Fruit fly (Drosophila melanogaster): ENCODE data around the gene NdufA3.

Gene NdufA3

dm6 chrX:9159736-9160135 is at the start of gene NdufA3:
NdufA3 (minus strand) TSS chrX:9160052.
- TF ChIP-seq CG8478 (optimal IDR thresholded peaks at IDR 0.05), result no peak
- TF ChIP-seq EcR (GFP tag; optimal IDR thresholded peaks at IDR 0.05), result no peak
- TF ChIP-seq pan (optimal IDR thresholded peaks at IDR 0.05), result no peak
- no peak for TF ChIP-seq usp (GFP tag; optimal IDR thresholded peaks at IDR 0.05)
- TF ChIP-seq Dll (optimal IDR thresholded peaks at IDR 0.05), result no peak
- TF ChIP-seq psq (optimal IDR thresholded peaks at IDR 0.05), result no peak

- no peak for TF ChIP-seq usp (GFP tag; optimal IDR thresholded peaks at IDR 0.05)
- TF ChIP-seq EcR (GFP tag; optimal IDR thresholded peaks at IDR 0.05), result no peak
- no peak for TF ChIP-seq psq (optimal IDR thresholded peaks at IDR 0.05)
- TF ChIP-seq Dll (optimal IDR thresholded peaks at IDR 0.05), result no peak
- TF ChIP-seq pan (optimal IDR thresholded peaks at IDR 0.05), result no peak
- TF ChIP-seq CG8478 (optimal IDR thresholded peaks at IDR 0.05), result no peak
Measured at dm6 chrX:9201866-9202681, 42.2 kb upstream of the NdufA3 start.

dm6 chrX:9201080-9201479 is 41.2 kb upstream of the NdufA3 start:
- no peak for TF ChIP-seq psq (optimal IDR thresholded peaks at IDR 0.05)

- TF ChIP-seq usp (GFP tag; optimal IDR thresholded peaks at IDR 0.05), result no peak
- TF ChIP-seq EcR (GFP tag; optimal IDR thresholded peaks at IDR 0.05), result no peak
- no peak for TF ChIP-seq CG8478 (optimal IDR thresholded peaks at IDR 0.05)
Measured at dm6 chrX:9200234-9200633, 40.4 kb upstream of the NdufA3 start.

- TF ChIP-seq CG8478 (optimal IDR thresholded peaks at IDR 0.05) (no peak), usp (GFP tag; optimal IDR thresholded peaks at IDR 0.05) (no peak), pan (optimal IDR thresholded peaks at IDR 0.05) (no peak), EcR (GFP tag; optimal IDR thresholded peaks at IDR 0.05) (no peak), psq (optimal IDR thresholded peaks at IDR 0.05) (no peak), Dll (optimal IDR thresholded peaks at IDR 0.05) (no peak)
Measured at dm6 chrX:9196362-9196761, 36.5 kb upstream of the NdufA3 start, which contains the start of gene CG12118. CG12118 (minus strand) TSS chrX:9196414.

dm6 chrX:9195311-9195710 is 35.5 kb upstream of the NdufA3 start:
- TF ChIP-seq Dll (optimal IDR thresholded peaks at IDR 0.05) (no peak), EcR (GFP tag; optimal IDR thresholded peaks at IDR 0.05) (no peak), pan (optimal IDR thresholded peaks at IDR 0.05) (no peak), CG8478 (optimal IDR thresholded peaks at IDR 0.05) (no peak), psq (optimal IDR thresholded peaks at IDR 0.05) (no peak), usp (GFP tag; optimal IDR thresholded peaks at IDR 0.05) (no peak)

- no peak for TF ChIP-seq pan (optimal IDR thresholded peaks at IDR 0.05)
- TF ChIP-seq EcR (GFP tag; optimal IDR thresholded peaks at IDR 0.05), result no peak
- no peak for TF ChIP-seq usp (GFP tag; optimal IDR thresholded peaks at IDR 0.05)
- TF ChIP-seq Dll (optimal IDR thresholded peaks at IDR 0.05), result no peak
- no peak for TF ChIP-seq psq (optimal IDR thresholded peaks at IDR 0.05)
Measured at dm6 chrX:9193604-9194003, 33.8 kb upstream of the NdufA3 start, which contains the start of gene CG12106. CG12106 (plus strand) TSS chrX:9193898.

- TF ChIP-seq usp (GFP tag; optimal IDR thresholded peaks at IDR 0.05) (no peak), CG8478 (optimal IDR thresholded peaks at IDR 0.05) (no peak), Dll (optimal IDR thresholded peaks at IDR 0.05) (no peak), pan (optimal IDR thresholded peaks at IDR 0.05) (no peak), psq (optimal IDR thresholded peaks at IDR 0.05) (no peak), EcR (GFP tag; optimal IDR thresholded peaks at IDR 0.05) (no peak)
Measured at dm6 chrX:9192429-9192828, 32.6 kb upstream of the NdufA3 start, which contains the start of gene CG12056. CG12056 (plus strand) TSS chrX:9192669.

dm6 chrX:9191357-9191756 is 31.5 kb upstream of the NdufA3 start, which contains the start of gene CG12057:
CG12057 (plus strand) TSS chrX:9191657.
- TF ChIP-seq pan (optimal IDR thresholded peaks at IDR 0.05), result no peak
- TF ChIP-seq CG8478 (optimal IDR thresholded peaks at IDR 0.05), result no peak
- TF ChIP-seq EcR (GFP tag; optimal IDR thresholded peaks at IDR 0.05), result no peak
- TF ChIP-seq Dll (optimal IDR thresholded peaks at IDR 0.05), result no peak
- no peak for TF ChIP-seq psq (optimal IDR thresholded peaks at IDR 0.05)
- TF ChIP-seq usp (GFP tag; optimal IDR thresholded peaks at IDR 0.05), result no peak

dm6 chrX:9190555-9191184 is 30.8 kb upstream of the NdufA3 start, which contains the start of gene CG12115:
CG12115 (minus strand) TSS chrX:9190605.
- TF ChIP-seq EcR (GFP tag; optimal IDR thresholded peaks at IDR 0.05) (no peak), Dll (optimal IDR thresholded peaks at IDR 0.05) (no peak), pan (optimal IDR thresholded peaks at IDR 0.05) (no peak), usp (GFP tag; optimal IDR thresholded peaks at IDR 0.05) (no peak), CG8478 (optimal IDR thresholded peaks at IDR 0.05) (no peak), psq (optimal IDR thresholded peaks at IDR 0.05) (no peak)

- no peak for TF ChIP-seq CG8478 (optimal IDR thresholded peaks at IDR 0.05)
- TF ChIP-seq pan (optimal IDR thresholded peaks at IDR 0.05), result no peak
- no peak for TF ChIP-seq psq (optimal IDR thresholded peaks at IDR 0.05)
- no peak for TF ChIP-seq usp (GFP tag; optimal IDR thresholded peaks at IDR 0.05)
- TF ChIP-seq Dll (optimal IDR thresholded peaks at IDR 0.05), result no peak
- TF ChIP-seq EcR (GFP tag; optimal IDR thresholded peaks at IDR 0.05), result no peak
Measured at dm6 chrX:9187429-9187828, 27.6 kb upstream of the NdufA3 start.

dm6 chrX:9168273-9168672 is 8.4 kb upstream of the NdufA3 start:
- TF ChIP-seq EcR (GFP tag; optimal IDR thresholded peaks at IDR 0.05) (no peak), Dll (optimal IDR thresholded peaks at IDR 0.05) (no peak), usp (GFP tag; optimal IDR thresholded peaks at IDR 0.05) (no peak), CG8478 (optimal IDR thresholded peaks at IDR 0.05) (no peak), pan (optimal IDR thresholded peaks at IDR 0.05) (no peak), psq (optimal IDR thresholded peaks at IDR 0.05) (no peak)

Measured in whole organism.